Fruit fly (Drosophila melanogaster): Measurements from ENCODE around the gene Sema1a.

- TF ChIP-seq fd96Cb (tag; optimal IDR thresholded peaks at IDR 0.05) (no peak), rib (GFP tag; IDR thresholded peaks at IDR 0.05) (no peak), CG16779 (GFP tag; IDR thresholded peaks at IDR 0.05) (no peak), amos (GFP tag; IDR thresholded peaks at IDR 0.05; ENCODE audit: partially characterized antibody) (no peak)
These were observed 8.3 kb upstream of the Sema1a start for dm6 chr2L:8533632-8534031.

Measured in whole organism, embryonic.